Fruit fly (Drosophila melanogaster): ENCODE data around the gene CASK.

Gene CASK

DNA sequence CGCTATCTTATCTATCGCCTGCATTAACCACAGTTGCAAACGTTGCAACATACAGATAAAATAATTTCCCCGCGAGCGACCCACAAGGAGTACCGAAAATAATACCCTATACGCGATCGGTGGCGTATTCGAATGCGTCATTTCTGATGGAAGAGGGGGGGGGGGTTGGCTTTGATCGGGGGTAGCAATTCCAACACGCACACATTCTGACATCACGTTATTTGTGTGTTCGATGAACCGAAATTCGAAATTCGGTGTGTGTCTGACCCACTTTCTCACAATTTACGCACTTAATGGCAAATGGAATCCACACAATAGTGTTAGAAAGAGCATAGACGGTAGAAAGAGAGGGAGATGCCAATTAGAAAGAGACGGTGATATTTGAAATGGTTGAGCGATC is 14.1 kb upstream of the CASK start (continued):
- TF ChIP-seq grn (GFP tag; optimal IDR thresholded peaks at IDR 0.05) (peak; percentile 36), gro (GFP tag; optimal IDR thresholded peaks at IDR 0.05) (no peak), p53 (GFP tag; optimal IDR thresholded peaks at IDR 0.05) (no peak), ato (GFP tag; IDR thresholded peaks at IDR 0.05; ENCODE audit: partially characterized antibody) (no peak), cwo (GFP tag; optimal IDR thresholded peaks at IDR 0.05) (no peak), Hr78 (GFP tag; optimal IDR thresholded peaks at IDR 0.05) (peak in 1 of 2 experiments; percentile 59), vvl (GFP tag; IDR thresholded peaks at IDR 0.05) (peak; percentile 39; the same call in 1 of the 2 replicates), nerfin-1 (tag; optimal IDR thresholded peaks at IDR 0.05) (no peak), CG12769 (tag; optimal IDR thresholded peaks at IDR 0.05) (peak; percentile 63), CG12659 (GFP tag; optimal IDR thresholded peaks at IDR 0.05) (no peak), CG17829 (tag; optimal IDR thresholded peaks at IDR 0.05) (no peak), Opbp (GFP tag; IDR thresholded peaks at IDR 0.05; ENCODE audit: partially characterized antibody) (no peak), otp (GFP tag; IDR thresholded peaks at IDR 0.05) (0 out of 3 replicates have a peak, but pooled peaks have one; percentile 43), pros (GFP tag; optimal IDR thresholded peaks at IDR 0.05) (peak; percentile 31), zfh1 (GFP tag; IDR thresholded peaks at IDR 0.05) (no peak), ken (GFP tag; IDR thresholded peaks at IDR 0.05) (no peak), Rx (GFP tag; IDR thresholded peaks at IDR 0.05) (peak; percentile 15; the same call in 1 of the 2 replicates), Pdp1 (GFP tag; optimal IDR thresholded peaks at IDR 0.05) (no peak), CG14050 (GFP tag; IDR thresholded peaks at IDR 0.05) (no peak), CG6175 (GFP tag; IDR thresholded peaks at IDR 0.05) (peak; percentile 36; the same call in 1 of the 3 replicates), CG15269 (tag; optimal IDR thresholded peaks at IDR 0.05) (no peak), sug (tag; optimal IDR thresholded peaks at IDR 0.05) (peak; percentile 10), esg (GFP tag; conservative IDR thresholded peaks at IDR 0.05) (no peak), sim (GFP tag; IDR thresholded peaks at IDR 0.05) (no peak), slbo (GFP tag; IDR thresholded peaks at IDR 0.05) (peak; percentile 15; the same call in 1 of the 2 replicates), C15 (GFP tag; IDR thresholded peaks at IDR 0.05) (no peak), CG5180 (GFP tag; optimal IDR thresholded peaks at IDR 0.05) (no peak), sd (tag; optimal IDR thresholded peaks at IDR 0.05) (peak; percentile 94), CG14014 (GFP tag; IDR thresholded peaks at IDR 0.05) (no peak), Awh (GFP tag; IDR thresholded peaks at IDR 0.05) (no peak), scrt (GFP tag; optimal IDR thresholded peaks at IDR 0.05) (no peak), CG16813 (GFP tag; IDR thresholded peaks at IDR 0.05; ENCODE audit: partially characterized antibody) (no peak), vfl (GFP tag; optimal IDR thresholded peaks at IDR 0.05) (no peak), sr (GFP tag; IDR thresholded peaks at IDR 0.05) (peak; percentile 32; the same call in 1 of the 3 replicates), gsb (GFP tag; IDR thresholded peaks at IDR 0.05) (no peak), chinmo (GFP tag; IDR thresholded peaks at IDR 0.05; ENCODE audit: partially characterized antibody) (0 out of 4 replicates have a peak, but pooled peaks have one; percentile 54), en (GFP tag; optimal IDR thresholded peaks at IDR 0.05) (no peak), Ravus (GFP tag; IDR thresholded peaks at IDR 0.05) (no peak), unc-4 (GFP tag; IDR thresholded peaks at IDR 0.05; ENCODE audit: partially characterized antibody) (no peak), Scr (GFP tag; IDR thresholded peaks at IDR 0.05; ENCODE audit: partially characterized antibody) (no peak; the same call in 1 of the 2 replicates), Hr3 (GFP tag; optimal IDR thresholded peaks at IDR 0.05) (no peak), danr (GFP tag; IDR thresholded peaks at IDR 0.05) (no peak), Med (GFP tag) (peak; percentile 45), CG8290 (GFP tag; optimal IDR thresholded peaks at IDR 0.05) (no peak), CG8290 (tag; optimal IDR thresholded peaks at IDR 0.05) (peak in 1 of 2 experiments; percentile 65), CG1233 (GFP tag; optimal IDR thresholded peaks at IDR 0.05) (no peak), CG7372 (GFP tag; IDR thresholded peaks at IDR 0.05) (no peak), CG31388 (GFP tag; optimal IDR thresholded peaks at IDR 0.05) (no peak), CG34224 (GFP tag; IDR thresholded peaks at IDR 0.05; ENCODE audit: partially characterized antibody) (no peak), crol (GFP tag; IDR thresholded peaks at IDR 0.05) (peak; percentile 94), gem (tag; optimal IDR thresholded peaks at IDR 0.05) (no peak)
